Worm (Caenorhabditis elegans): ENCODE measurements around the gene C27B7.5.

ce11 chrIV:8929942-8930492 is 28.6 kb downstream of the C27B7.5 start, which contains the start of the genes D1046.18 and slc-25A26:
- no peak for TF ChIP-seq ZK546.5 (tag; optimal IDR thresholded peaks at IDR 0.05)
- TF ChIP-seq unc-62 (GFP tag; optimal IDR thresholded peaks at IDR 0.05) = no peak
- TF ChIP-seq lsy-2 (tag; optimal IDR thresholded peaks at IDR 0.05) = no peak
- TF ChIP-seq lin-13 (GFP tag; optimal IDR thresholded peaks at IDR 0.05) = no peak
- no peak for TF ChIP-seq nhr-12 (tag; optimal IDR thresholded peaks at IDR 0.05)
- no peak for TF ChIP-seq lin-39 (tag; optimal IDR thresholded peaks at IDR 0.05)
- TF ChIP-seq ama-1 (optimal IDR thresholded peaks at IDR 0.05) = no peak

Data from whole organism, L2 larva.